Worm (Caenorhabditis elegans) whole organism, early embryonic: ENCODE results near the gene skr-9.

ENCODE experiments used
- B0310.2 ChIP-seq: sonication (generic microtip); optimal IDR thresholded peaks from 2 replicates; lab custom pipeline; 2016; ENCODE audit warnings: mild to moderate bottlenecking, missing genetic modification characterization, missing compliant biosample characterization
- ama-1 ChIP-seq: fragments of 150-350 bp; optimal IDR thresholded peaks from 2 replicates; lab custom pipeline; 2014
- ceh-13 ChIP-seq: fragments of 200-800 bp; sonication (Bioruptor generic); optimal IDR thresholded peaks from 2 replicates; lab custom pipeline; 2018; ENCODE audit warnings: mild to moderate bottlenecking, missing genetic modification characterization, missing compliant biosample characterization
- ets-7 ChIP-seq: sonication (generic microtip); optimal IDR thresholded peaks from 2 replicates; lab custom pipeline; 2016; ENCODE audit warnings: missing genotype, missing genetic modification characterization, missing compliant biosample characterization
- flt-1 ChIP-seq: fragments of 200-800 bp; sonication (Bioruptor generic); IDR thresholded peaks from 2 replicates; pipeline ENCODE4 v1.3.6; 2022; ENCODE audit warnings: missing genetic modification characterization, missing compliant biosample characterization
- hmg-4 ChIP-seq: fragments of 200-800 bp; sonication (Bioruptor generic); optimal IDR thresholded peaks from 2 replicates; lab custom pipeline; 2018; ENCODE audit warnings: mild to moderate bottlenecking, missing genetic modification characterization, missing compliant biosample characterization
- hnd-1 ChIP-seq: sonication (generic microtip); optimal IDR thresholded peaks from 2 replicates; lab custom pipeline; 2016; ENCODE audit warnings: missing genetic modification characterization, missing compliant biosample characterization
- scrt-1 ChIP-seq: fragments of 200-800 bp; sonication (Bioruptor generic); IDR thresholded peaks from 2 replicates; pipeline ENCODE4 v1.3.6; 2022; ENCODE audit warnings: missing genetic modification characterization, missing compliant biosample characterization

ce11 chrIV:17210754-17211153, 47.4 kb downstream of the skr-9 start:
- TF ChIP-seq ama-1 (lab: Kevin White, UChicago): no peak
- TF ChIP-seq ets-7 (tag; lab: Kevin White, UChicago): no peak
- TF ChIP-seq flt-1 (GFP tag; lab: Robert Waterston, UW): no peak
- no peak for TF ChIP-seq scrt-1 (GFP tag; lab: Robert Waterston, UW)
- no peak for TF ChIP-seq B0310.2 (tag; lab: Kevin White, UChicago)
- no peak for TF ChIP-seq ceh-13 (GFP tag; lab: Kevin White, UChicago)
- TF ChIP-seq hmg-4 (GFP tag; lab: Kevin White, UChicago): no peak
- TF ChIP-seq hnd-1 (tag; lab: Kevin White, UChicago): no peak
